Fruit fly (Drosophila melanogaster) whole organism, pupa: Measurements from ENCODE around the gene CG12814.

Experiments used
- CG12605 ChIP-seq: fragments of 200-800 bp; sonication (Bioruptor generic); IDR thresholded peaks from 2 replicates; pipeline ENCODE4 v1.3.6; 2022; ENCODE audit warnings: missing biosample characterization, missing genetic modification characterization
- CG14655 ChIP-seq: fragments of 200-800 bp; sonication (Bioruptor generic); optimal IDR thresholded peaks from 3 replicates; lab custom pipeline; 2017; ENCODE audit warnings: mild to moderate bottlenecking, missing biosample characterization, missing genetic modification reagents, missing genetic modification characterization
- CG32121 ChIP-seq: fragments of 200-800 bp; sonication (Bioruptor generic); IDR thresholded peaks from 2 replicates; pipeline ENCODE4 v1.3.6; 2022; ENCODE audit warnings: missing biosample characterization, missing genetic modification characterization
- CG34367 ChIP-seq: fragments of 200-800 bp; sonication (Bioruptor generic); optimal IDR thresholded peaks from 2 replicates; lab custom pipeline; 2018; ENCODE audit warnings: missing biosample characterization, mild to moderate bottlenecking, missing genetic modification characterization
- CG4496 ChIP-seq: fragments of 200-800 bp; sonication (Bioruptor generic); IDR thresholded peaks from 3 replicates; pipeline ENCODE4 v1.3.6; 2022; ENCODE audit warnings: missing biosample characterization, missing genetic modification characterization
- CG8159 ChIP-seq: fragments of 200-800 bp; sonication (Bioruptor generic); optimal IDR thresholded peaks from 3 replicates; lab custom pipeline; 2018; ENCODE audit warnings: missing biosample characterization, mild to moderate bottlenecking, missing genetic modification characterization, moderate library complexity
- CG9948 ChIP-seq: fragments of 200-800 bp; sonication (Bioruptor generic); optimal IDR thresholded peaks from 2 replicates; lab custom pipeline; 2018; ENCODE audit warnings: missing biosample characterization, mild to moderate bottlenecking, missing genetic modification characterization, moderate library complexity
- D1 ChIP-seq: fragments of 200-800 bp; sonication (Bioruptor generic); optimal IDR thresholded peaks from 2 replicates; lab custom pipeline; 2018; ENCODE audit warnings: missing biosample characterization, mild to moderate bottlenecking, missing genetic modification characterization, moderate library complexity
- EcR ChIP-seq: fragments of 200-800 bp; sonication (Bioruptor generic); optimal IDR thresholded peaks from 3 replicates; lab custom pipeline; 2019; ENCODE audit warnings: missing biosample characterization, missing genetic modification characterization, mild to moderate bottlenecking, moderate library complexity, missing genetic modification reagents
- Pif1A ChIP-seq: fragments of 200-800 bp; sonication (Bioruptor generic); optimal IDR thresholded peaks from 3 replicates; lab custom pipeline; 2016; ENCODE audit warnings: missing biosample characterization, missing genetic modification characterization
- Pif1B ChIP-seq: fragments of 200-800 bp; sonication (Bioruptor generic); optimal IDR thresholded peaks from 3 replicates; lab custom pipeline; 2016; ENCODE audit warnings: missing biosample characterization, missing genetic modification characterization
- gl ChIP-seq: fragments of 200-800 bp; sonication (Bioruptor generic); optimal IDR thresholded peaks from 2 replicates; lab custom pipeline; 2018; ENCODE audit warnings: missing biosample characterization, mild to moderate bottlenecking, missing genetic modification characterization

- no peak for TF ChIP-seq CG34367 (tag; lab: Kevin White, UChicago)
- TF ChIP-seq CG4496 (GFP tag; lab: Robert Waterston, UW), result no peak
- no peak for TF ChIP-seq CG32121
- TF ChIP-seq Pif1B (GFP tag; lab: Kevin White, UChicago), result no peak
- no peak for TF ChIP-seq CG14655
- no peak for TF ChIP-seq EcR (GFP tag; lab: Kevin White, UChicago)
- TF ChIP-seq CG12605 (GFP tag; lab: Robert Waterston, UW), result no peak
- no peak for TF ChIP-seq Pif1A (GFP tag; lab: Kevin White, UChicago)
- no peak for TF ChIP-seq D1 (tag; lab: Kevin White, UChicago)
- TF ChIP-seq CG9948 (tag; lab: Kevin White, UChicago), result no peak
- no peak for TF ChIP-seq gl (tag; lab: Kevin White, UChicago)
- no peak for TF ChIP-seq CG8159 (tag; lab: Kevin White, UChicago)
Observed at dm6 chr3R:10226132-10227023, 37.0 kb upstream of the CG12814 start.
